Worm (Caenorhabditis elegans): ENCODE results near the gene sre-46.

The sre-46 gene

DNA sequence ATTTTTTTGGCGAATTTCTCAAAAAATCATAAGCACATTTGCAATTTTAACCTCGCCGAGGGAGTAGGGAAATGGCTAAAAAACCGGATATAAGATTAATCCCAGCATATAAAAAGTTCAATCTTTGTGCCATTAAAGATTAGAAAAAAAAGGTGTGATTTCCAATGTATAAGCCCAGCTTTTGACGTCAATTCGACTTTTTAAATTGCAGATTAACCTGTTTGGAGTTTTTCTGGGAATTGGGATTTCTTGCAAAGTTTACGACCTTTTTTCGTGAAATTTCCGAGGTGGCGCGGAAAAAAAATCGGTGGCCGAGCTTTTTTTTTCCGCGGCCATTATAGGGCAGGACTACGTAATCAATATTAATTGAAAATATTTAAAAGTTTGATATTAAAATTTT lies 23.4 kb downstream of the sre-46 start:
- no peak for TF ChIP-seq flt-1 (GFP tag; IDR thresholded peaks at IDR 0.05)
- TF ChIP-seq F13C5.2 (tag; optimal IDR thresholded peaks at IDR 0.05) = no peak
- no peak for TF ChIP-seq B0310.2 (tag; optimal IDR thresholded peaks at IDR 0.05)
- no peak for TF ChIP-seq hmg-4 (GFP tag; optimal IDR thresholded peaks at IDR 0.05)
- no peak for TF ChIP-seq ets-7 (tag; optimal IDR thresholded peaks at IDR 0.05)
- TF ChIP-seq tra-4 (tag; optimal IDR thresholded peaks at IDR 0.05) = no peak
- no peak for TF ChIP-seq tbx-37 (GFP tag; conservative IDR thresholded peaks at IDR 0.05)
- no peak for TF ChIP-seq ceh-36 (tag; optimal IDR thresholded peaks at IDR 0.05)
- TF ChIP-seq pes-1 (GFP tag; IDR thresholded peaks at IDR 0.05) = no peak
- no peak for TF ChIP-seq hnd-1 (tag; optimal IDR thresholded peaks at IDR 0.05)
- TF ChIP-seq hmbx-1 (tag; optimal IDR thresholded peaks at IDR 0.05) = no peak
- TF ChIP-seq ama-1 (optimal IDR thresholded peaks at IDR 0.05) = no peak
- TF ChIP-seq sea-1 (GFP tag; conservative IDR thresholded peaks at IDR 0.05) = no peak
- no peak for TF ChIP-seq ceh-13 (GFP tag; optimal IDR thresholded peaks at IDR 0.05)
- TF ChIP-seq tbx-11 (GFP tag; IDR thresholded peaks at IDR 0.05) = no peak
- no peak for TF ChIP-seq scrt-1 (GFP tag; IDR thresholded peaks at IDR 0.05)
- TF ChIP-seq aly-1 (tag; optimal IDR thresholded peaks at IDR 0.05) = no peak

DNA sequence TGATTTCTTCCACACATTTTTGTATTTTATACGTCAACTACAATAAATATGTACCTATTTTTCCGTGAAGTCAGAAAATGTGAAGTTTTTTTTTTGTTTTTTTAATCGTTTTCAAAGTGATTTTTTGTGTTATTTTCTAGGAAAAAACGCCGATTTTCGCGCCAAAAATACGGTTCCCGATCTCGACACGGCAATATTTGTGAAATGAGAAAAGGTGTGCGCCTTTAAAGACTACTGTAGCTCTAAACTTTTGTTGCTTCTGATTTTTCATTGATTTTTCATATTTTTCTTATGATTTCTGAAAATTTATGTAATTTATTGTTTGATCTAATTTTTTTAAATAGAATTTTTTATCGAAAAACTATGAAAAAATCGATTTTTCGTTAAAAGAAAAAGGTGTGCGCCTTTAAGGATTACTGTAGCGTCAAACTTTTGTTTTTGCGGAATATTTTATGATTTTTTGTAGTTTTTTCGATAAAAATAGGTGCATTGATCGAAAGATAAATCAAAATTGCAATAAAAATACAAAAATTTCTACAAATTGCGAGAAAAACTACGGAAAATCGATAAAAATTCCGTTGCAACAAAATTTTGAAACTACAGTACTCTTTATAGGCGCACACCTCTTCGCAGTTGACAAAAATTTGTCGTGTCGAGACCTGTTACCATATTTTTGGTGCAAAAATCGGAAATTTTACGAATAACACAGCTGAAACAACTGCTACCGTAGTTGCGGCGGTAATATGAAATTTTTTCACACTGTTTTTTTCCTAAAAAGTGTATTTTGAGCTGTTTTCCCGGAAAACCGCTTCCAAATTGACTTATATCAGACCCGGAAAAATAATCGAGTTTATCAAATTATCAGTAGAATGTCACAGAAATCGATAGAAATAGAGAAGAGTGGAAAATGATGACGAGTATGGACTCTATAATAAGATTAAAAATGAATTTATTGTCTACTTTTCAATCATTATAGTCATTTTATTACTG lies 25.5 kb downstream of the sre-46 start, which contains the start of gene kqt-3:
kqt-3 (plus strand) TSS at position 940 of the 990 bp plus-strand sequence.
- TF ChIP-seq ama-1 (optimal IDR thresholded peaks at IDR 0.05) (no peak), tra-4 (tag; optimal IDR thresholded peaks at IDR 0.05) (no peak), sea-1 (GFP tag; conservative IDR thresholded peaks at IDR 0.05) (no peak), ceh-36 (tag; optimal IDR thresholded peaks at IDR 0.05) (no peak), ets-7 (tag; optimal IDR thresholded peaks at IDR 0.05) (no peak), pes-1 (GFP tag; IDR thresholded peaks at IDR 0.05) (no peak), tbx-37 (GFP tag; conservative IDR thresholded peaks at IDR 0.05) (no peak), hmbx-1 (tag; optimal IDR thresholded peaks at IDR 0.05) (no peak), hnd-1 (tag; optimal IDR thresholded peaks at IDR 0.05) (no peak), tbx-11 (GFP tag; IDR thresholded peaks at IDR 0.05) (no peak), F13C5.2 (tag; optimal IDR thresholded peaks at IDR 0.05) (no peak), ceh-13 (GFP tag; optimal IDR thresholded peaks at IDR 0.05) (no peak), flt-1 (GFP tag; IDR thresholded peaks at IDR 0.05) (no peak), scrt-1 (GFP tag; IDR thresholded peaks at IDR 0.05) (no peak), B0310.2 (tag; optimal IDR thresholded peaks at IDR 0.05) (no peak), hmg-4 (GFP tag; optimal IDR thresholded peaks at IDR 0.05) (no peak), aly-1 (tag; optimal IDR thresholded peaks at IDR 0.05) (no peak)

DNA sequence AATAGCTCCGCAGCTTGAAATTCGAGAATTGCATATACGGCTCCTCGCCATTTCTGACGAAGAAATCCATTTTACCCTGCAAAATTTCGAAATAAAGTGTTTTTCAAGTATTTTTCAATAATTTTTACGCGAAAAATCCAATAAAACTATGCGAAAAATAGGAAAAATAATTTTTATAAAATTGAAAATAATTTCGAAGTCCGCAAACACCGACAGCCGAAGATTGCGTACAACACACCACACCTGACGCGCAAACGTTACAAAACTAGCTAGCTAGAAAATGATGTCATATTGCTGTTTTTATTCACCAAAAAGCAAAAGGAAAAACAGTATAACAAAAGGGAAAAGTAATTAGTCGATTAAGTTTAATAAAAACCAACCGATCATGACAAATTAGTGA lies 26.4 kb downstream of the sre-46 start, which contains the start of gene rpoa-1:
rpoa-1 (minus strand) TSS at position 84 of the 400 bp plus-strand sequence.
- TF ChIP-seq tra-4 (tag; optimal IDR thresholded peaks at IDR 0.05) (no peak), hmbx-1 (tag; optimal IDR thresholded peaks at IDR 0.05) (no peak), F13C5.2 (tag; optimal IDR thresholded peaks at IDR 0.05) (peak; percentile 44), pes-1 (GFP tag; IDR thresholded peaks at IDR 0.05) (no peak)

DNA sequence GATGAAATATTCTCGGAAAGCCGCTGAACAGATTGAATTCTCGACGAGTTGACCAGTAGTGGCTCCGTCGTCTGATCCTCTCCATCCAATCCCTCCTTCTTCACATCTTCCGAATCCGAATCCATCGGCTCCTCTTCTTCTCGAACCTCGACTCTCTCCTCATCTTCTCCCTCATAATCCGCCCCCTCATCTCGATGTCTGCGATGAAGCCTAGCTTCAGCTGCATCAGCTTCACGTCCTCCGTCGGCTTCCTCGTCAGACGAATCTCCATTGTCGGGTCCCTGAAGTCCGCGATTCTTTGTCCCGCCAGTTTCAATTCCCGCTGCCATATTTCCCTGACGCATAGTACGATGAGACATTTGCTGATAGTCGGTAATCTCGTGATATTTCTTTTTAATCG lies 35.5 kb downstream of the sre-46 start:
- TF ChIP-seq tbx-11 (GFP tag; IDR thresholded peaks at IDR 0.05) (no peak), tra-4 (tag; optimal IDR thresholded peaks at IDR 0.05) (no peak), ceh-36 (tag; optimal IDR thresholded peaks at IDR 0.05) (no peak), F13C5.2 (tag; optimal IDR thresholded peaks at IDR 0.05) (no peak), hmg-4 (GFP tag; optimal IDR thresholded peaks at IDR 0.05) (no peak), tbx-37 (GFP tag; conservative IDR thresholded peaks at IDR 0.05) (no peak), ceh-13 (GFP tag; optimal IDR thresholded peaks at IDR 0.05) (no peak), B0310.2 (tag; optimal IDR thresholded peaks at IDR 0.05) (no peak), hnd-1 (tag; optimal IDR thresholded peaks at IDR 0.05) (no peak), flt-1 (GFP tag; IDR thresholded peaks at IDR 0.05) (no peak), aly-1 (tag; optimal IDR thresholded peaks at IDR 0.05) (no peak), sea-1 (GFP tag; conservative IDR thresholded peaks at IDR 0.05) (no peak), ets-7 (tag; optimal IDR thresholded peaks at IDR 0.05) (no peak)

DNA sequence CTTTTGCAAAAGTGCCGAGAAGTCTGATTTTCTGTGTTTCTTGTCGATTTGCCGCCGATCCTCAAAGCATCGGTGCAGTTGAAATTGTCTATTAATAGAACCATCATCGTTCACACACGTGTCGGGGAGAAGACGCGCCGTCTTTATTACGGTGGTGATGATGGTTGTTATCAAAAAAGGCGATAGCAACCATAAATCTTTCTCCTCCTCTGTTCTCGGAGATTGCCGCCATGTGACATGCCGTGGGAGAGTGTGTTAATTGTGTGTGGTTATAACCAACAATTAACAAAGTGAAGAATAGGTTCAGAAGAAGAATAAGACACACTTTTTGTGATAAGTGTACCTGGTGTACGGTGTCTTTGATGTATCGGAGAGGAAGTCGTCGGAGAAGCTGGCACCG lies 40.1 kb downstream of the sre-46 start:
- TF ChIP-seq pes-1 (GFP tag; IDR thresholded peaks at IDR 0.05) = no peak

DNA sequence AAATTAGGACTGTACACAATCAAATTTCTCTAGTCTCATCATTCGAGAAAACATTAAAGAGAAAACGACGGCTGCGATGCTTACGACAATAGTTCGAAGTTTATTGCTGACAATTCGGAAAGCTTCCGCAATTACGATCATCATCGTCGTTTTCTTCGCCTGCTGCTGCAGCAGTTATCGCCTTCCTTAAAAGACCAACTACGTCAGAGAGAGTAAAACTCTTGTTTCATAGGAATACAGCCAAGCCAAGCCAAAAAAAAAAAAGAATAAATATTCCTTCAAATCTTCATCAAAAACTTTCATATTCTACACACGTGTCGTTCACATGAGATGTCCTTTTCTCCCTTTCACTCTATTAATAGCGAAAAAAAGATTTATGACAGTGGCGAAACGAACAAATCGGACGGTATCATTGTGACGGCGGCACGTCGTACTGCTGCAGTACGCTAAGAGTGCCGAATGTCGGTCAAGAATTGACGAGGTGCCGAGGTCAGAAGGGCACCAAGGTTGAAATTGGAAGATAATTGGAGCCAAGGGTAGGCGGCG lies 41.3 kb downstream of the sre-46 start:
- TF ChIP-seq tbx-11 (GFP tag; IDR thresholded peaks at IDR 0.05) = no peak
- TF ChIP-seq aly-1 (tag; optimal IDR thresholded peaks at IDR 0.05) = no peak
- no peak for TF ChIP-seq ets-7 (tag; optimal IDR thresholded peaks at IDR 0.05)
- TF ChIP-seq tra-4 (tag; optimal IDR thresholded peaks at IDR 0.05) = no peak
- no peak for TF ChIP-seq pes-1 (GFP tag; IDR thresholded peaks at IDR 0.05)
- no peak for TF ChIP-seq B0310.2 (tag; optimal IDR thresholded peaks at IDR 0.05)
- no peak for TF ChIP-seq scrt-1 (GFP tag; IDR thresholded peaks at IDR 0.05)
- TF ChIP-seq ceh-36 (tag; optimal IDR thresholded peaks at IDR 0.05) = no peak
- no peak for TF ChIP-seq flt-1 (GFP tag; IDR thresholded peaks at IDR 0.05)
- no peak for TF ChIP-seq ceh-13 (GFP tag; optimal IDR thresholded peaks at IDR 0.05)
- no peak for TF ChIP-seq tbx-37 (GFP tag; conservative IDR thresholded peaks at IDR 0.05)
- TF ChIP-seq hmg-4 (GFP tag; optimal IDR thresholded peaks at IDR 0.05) = no peak
- TF ChIP-seq hnd-1 (tag; optimal IDR thresholded peaks at IDR 0.05) = no peak
- TF ChIP-seq F13C5.2 (tag; optimal IDR thresholded peaks at IDR 0.05) = no peak
- no peak for TF ChIP-seq ama-1 (optimal IDR thresholded peaks at IDR 0.05)
- no peak for TF ChIP-seq sea-1 (GFP tag; conservative IDR thresholded peaks at IDR 0.05)
- TF ChIP-seq hmbx-1 (tag; optimal IDR thresholded peaks at IDR 0.05) = no peak

DNA sequence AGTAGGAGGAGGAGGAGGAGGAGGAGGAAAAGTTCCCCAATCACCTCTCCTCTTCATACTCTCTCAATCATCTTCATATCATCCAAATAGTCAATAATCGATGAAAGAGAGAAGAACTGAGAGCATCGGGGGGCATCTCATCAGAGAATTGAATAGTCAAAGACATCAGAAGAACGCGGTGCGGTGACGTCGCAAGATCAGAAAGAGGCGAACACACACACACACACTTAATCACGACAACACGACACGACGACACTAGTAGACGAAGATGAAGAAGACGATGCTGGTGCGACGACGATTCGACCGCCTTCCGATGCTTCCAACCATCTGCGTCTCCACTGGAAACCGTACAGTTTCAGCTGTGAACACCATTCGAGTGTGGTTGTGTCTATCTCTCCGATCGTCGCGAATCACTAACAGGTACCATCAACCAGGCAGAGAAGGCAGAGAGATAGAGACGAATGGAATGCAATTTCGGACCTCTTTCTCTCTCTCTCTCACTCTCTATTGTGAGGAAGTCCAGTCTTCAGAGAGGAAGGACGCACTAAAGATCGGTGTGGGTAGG lies 42.5 kb downstream of the sre-46 start:
- TF ChIP-seq hmg-4 (GFP tag; optimal IDR thresholded peaks at IDR 0.05) = no peak
- TF ChIP-seq ets-7 (tag; optimal IDR thresholded peaks at IDR 0.05) = no peak
- TF ChIP-seq hnd-1 (tag; optimal IDR thresholded peaks at IDR 0.05) = no peak
- no peak for TF ChIP-seq F13C5.2 (tag; optimal IDR thresholded peaks at IDR 0.05)
- no peak for TF ChIP-seq hmbx-1 (tag; optimal IDR thresholded peaks at IDR 0.05)
- TF ChIP-seq tra-4 (tag; optimal IDR thresholded peaks at IDR 0.05) = no peak
- no peak for TF ChIP-seq ama-1 (optimal IDR thresholded peaks at IDR 0.05)
- TF ChIP-seq B0310.2 (tag; optimal IDR thresholded peaks at IDR 0.05) = no peak
- TF ChIP-seq scrt-1 (GFP tag; IDR thresholded peaks at IDR 0.05) = no peak
- no peak for TF ChIP-seq sea-1 (GFP tag; conservative IDR thresholded peaks at IDR 0.05)
- no peak for TF ChIP-seq ceh-36 (tag; optimal IDR thresholded peaks at IDR 0.05)
- TF ChIP-seq flt-1 (GFP tag; IDR thresholded peaks at IDR 0.05) = no peak
- TF ChIP-seq tbx-37 (GFP tag; conservative IDR thresholded peaks at IDR 0.05) = no peak
- TF ChIP-seq pes-1 (GFP tag; IDR thresholded peaks at IDR 0.05) = no peak
- TF ChIP-seq aly-1 (tag; optimal IDR thresholded peaks at IDR 0.05) = no peak
- no peak for TF ChIP-seq ceh-13 (GFP tag; optimal IDR thresholded peaks at IDR 0.05)
